Fruit fly (Drosophila melanogaster): ENCODE results near the gene CG13937.
A peak's percentile ranks its signal among the peaks of the same experiment; 100 is the strongest.

CG13937 gene

DNA sequence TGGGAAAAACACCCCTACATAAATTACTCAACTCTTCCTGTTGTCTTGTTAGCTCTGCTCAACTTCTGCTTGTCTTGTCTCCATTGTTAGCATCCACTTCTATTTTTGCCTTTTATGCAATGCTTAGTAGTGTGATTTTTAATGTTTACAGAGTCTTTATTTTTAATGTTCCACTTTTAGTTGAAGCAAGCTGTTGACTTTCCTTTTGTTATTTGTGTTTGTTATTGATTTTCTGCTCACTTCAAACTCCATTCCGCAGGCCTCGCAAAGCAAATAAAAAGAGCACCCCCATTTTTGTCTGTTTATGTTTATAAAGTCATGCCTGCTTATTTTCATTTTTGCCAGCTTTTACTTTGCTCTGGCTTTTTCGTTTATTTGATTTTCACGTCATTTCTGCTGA is 922 bp downstream of the CG13937 start (continued):
- TF ChIP-seq grn (GFP tag; optimal IDR thresholded peaks at IDR 0.05) (no peak), Bteb2 (GFP tag; optimal IDR thresholded peaks at IDR 0.05) (no peak), slou (GFP tag; optimal IDR thresholded peaks at IDR 0.05) (no peak), Ets65A (GFP tag) (no peak), scrt (GFP tag; optimal IDR thresholded peaks at IDR 0.05) (peak; percentile 2)

DNA sequence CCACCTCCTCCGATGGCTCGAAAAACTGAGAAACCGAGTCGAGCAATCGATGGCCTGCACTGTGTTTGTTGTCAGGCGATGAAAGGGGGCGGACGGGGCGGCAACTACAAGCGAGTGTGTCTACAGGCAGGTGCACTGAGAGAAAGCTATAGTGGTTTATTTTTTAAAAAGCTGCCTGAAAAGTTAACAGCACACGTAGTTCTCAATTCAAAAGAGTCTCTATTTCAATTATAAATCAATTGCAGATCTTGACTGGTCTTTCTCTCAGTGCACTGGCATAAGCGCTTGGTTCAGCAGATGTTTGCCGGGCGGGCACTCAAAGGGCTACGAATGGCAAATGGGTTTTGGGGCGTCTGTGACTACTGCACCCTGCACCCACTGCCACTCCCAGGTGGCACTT is 2.1 kb downstream of the CG13937 start:
- TF ChIP-seq pho (GFP tag; optimal IDR thresholded peaks at IDR 0.05) (no peak), slbo (GFP tag; IDR thresholded peaks at IDR 0.05) (peak; percentile 39; the same call in 1 of the 2 replicates), z (GFP tag; IDR thresholded peaks at IDR 0.05) (no peak), abd-A (tag; optimal IDR thresholded peaks at IDR 0.05) (no peak), CG4730 (GFP tag; IDR thresholded peaks at IDR 0.05) (0 out of 2 replicates have a peak, but pooled peaks have one; percentile 29), HLH3B (GFP tag; IDR thresholded peaks at IDR 0.05) (peak; percentile 62; the same call in 1 of the 2 replicates), CG10147 (GFP tag; optimal IDR thresholded peaks at IDR 0.05) (no peak), CG11723 (GFP tag; optimal IDR thresholded peaks at IDR 0.05) (no peak), hkb (optimal IDR thresholded peaks at IDR 0.05) (no peak), hkb (GFP tag; IDR thresholded peaks at IDR 0.05) (peak; percentile 57; the same call in 1 of the 2 replicates), bab2 (GFP tag; optimal IDR thresholded peaks at IDR 0.05) (peak; percentile 25), Ets65A (GFP tag) (peak; percentile 43), oc (tag; optimal IDR thresholded peaks at IDR 0.05) (no peak), sim (GFP tag; IDR thresholded peaks at IDR 0.05) (no peak), Oaz (GFP tag; IDR thresholded peaks at IDR 0.05) (0 out of 2 replicates have a peak, but pooled peaks have one; percentile 28), CG2199 (GFP tag; IDR thresholded peaks at IDR 0.05) (no peak), CG9727 (GFP tag; optimal IDR thresholded peaks at IDR 0.05) (no peak), CG13624 (GFP tag; optimal IDR thresholded peaks at IDR 0.05) (no peak), CG4282 (GFP tag; optimal IDR thresholded peaks at IDR 0.05) (no peak), fd3F (GFP tag; optimal IDR thresholded peaks at IDR 0.05) (no peak), CG30431 (GFP tag; optimal IDR thresholded peaks at IDR 0.05) (no peak), crol (GFP tag; IDR thresholded peaks at IDR 0.05) (no peak), HmgD (GFP tag; optimal IDR thresholded peaks at IDR 0.05) (no peak), CG9609 (GFP tag; optimal IDR thresholded peaks at IDR 0.05) (no peak), CG2116 (GFP tag; optimal IDR thresholded peaks at IDR 0.05) (no peak), CG32532 (GFP tag; IDR thresholded peaks at IDR 0.05) (peak; percentile 60; the same call in 1 of the 2 replicates), sna (GFP tag; IDR thresholded peaks at IDR 0.05; ENCODE audit: partially characterized antibody) (no peak), H2.0 (GFP tag; IDR thresholded peaks at IDR 0.05) (0 out of 2 replicates have a peak, but pooled peaks have one; percentile 3), jing (GFP tag; optimal IDR thresholded peaks at IDR 0.05) (no peak), sima (GFP tag; optimal IDR thresholded peaks at IDR 0.05) (no peak), tup (GFP tag; optimal IDR thresholded peaks at IDR 0.05) (no peak), ranshi (GFP tag; IDR thresholded peaks at IDR 0.05) (peak; percentile 72), odd (GFP tag; optimal IDR thresholded peaks at IDR 0.05) (no peak), gsb (GFP tag; IDR thresholded peaks at IDR 0.05) (no peak), onecut (GFP tag; IDR thresholded peaks at IDR 0.05) (peak; percentile 35; the same call in 1 of the 2 replicates), croc (GFP tag; conservative IDR thresholded peaks at IDR 0.05) (0 out of 3 replicates have a peak, but pooled peaks have one; percentile 14), Bteb2 (GFP tag; optimal IDR thresholded peaks at IDR 0.05) (no peak), lov (optimal IDR thresholded peaks at IDR 0.05) (no peak), lov (GFP tag; IDR thresholded peaks at IDR 0.05) (no peak), Ptx1 (GFP tag; IDR thresholded peaks at IDR 0.05) (peak; percentile 62), zfh1 (GFP tag; IDR thresholded peaks at IDR 0.05) (peak; percentile 54; the same call in 1 of the 3 replicates), Vsx1 (GFP tag; optimal IDR thresholded peaks at IDR 0.05) (no peak), pzg (GFP tag; optimal IDR thresholded peaks at IDR 0.05) (no peak), Rx (GFP tag; IDR thresholded peaks at IDR 0.05) (0 out of 2 replicates have a peak, but pooled peaks have one; percentile 49), Sox100B (GFP tag; optimal IDR thresholded peaks at IDR 0.05) (no peak), Hsf (GFP tag; optimal IDR thresholded peaks at IDR 0.05) (no peak), psq (GFP tag; optimal IDR thresholded peaks at IDR 0.05) (no peak), chn (GFP tag; optimal IDR thresholded peaks at IDR 0.05) (no peak)

All from whole organism, embryonic.